Worm (Caenorhabditis elegans): ENCODE measurements around the gene ZC196.8.

DNA sequence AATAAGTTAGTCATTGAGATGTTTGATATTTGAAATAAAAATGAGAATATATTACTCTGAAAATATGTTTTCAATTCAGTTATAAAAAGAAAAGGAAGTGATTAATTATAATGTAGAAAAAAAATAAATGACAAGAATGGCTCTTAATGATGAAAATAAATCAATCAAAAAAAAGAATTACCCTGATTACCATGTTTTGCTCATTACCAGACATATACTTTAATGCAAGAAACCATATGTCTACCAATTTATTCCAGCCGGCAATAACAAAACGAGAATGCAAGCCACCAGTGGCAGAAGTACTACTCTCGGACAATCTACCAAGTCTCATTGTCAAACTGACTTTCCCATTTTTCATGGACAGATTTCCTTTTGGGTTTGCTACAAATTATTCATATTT, 38.3 kb downstream of the ZC196.8 start:
- TF ChIP-seq pqm-1 (tag; optimal IDR thresholded peaks at IDR 0.05) (no peak), pha-4 (tag; optimal IDR thresholded peaks at IDR 0.05) (no peak), ama-1 (optimal IDR thresholded peaks at IDR 0.05) (no peak), zip-5 (tag; optimal IDR thresholded peaks at IDR 0.05) (no peak), ceh-2 (tag; optimal IDR thresholded peaks at IDR 0.05) (no peak), sox-4 (tag; optimal IDR thresholded peaks at IDR 0.05) (no peak), eyg-1 (tag; optimal IDR thresholded peaks at IDR 0.05) (no peak), sdc-2 (tag; optimal IDR thresholded peaks at IDR 0.05) (no peak), fkh-10 (GFP tag; optimal IDR thresholded peaks at IDR 0.05) (no peak), hlh-30 (tag; optimal IDR thresholded peaks at IDR 0.05; ENCODE audit: insufficient read depth) (no peak), T23F11.4 (GFP tag; optimal IDR thresholded peaks at IDR 0.05) (no peak)

Data from whole organism, late embryonic.